Worm (Caenorhabditis elegans): Measurements from ENCODE around the gene C08B6.5.

The C08B6.5 gene

DNA sequence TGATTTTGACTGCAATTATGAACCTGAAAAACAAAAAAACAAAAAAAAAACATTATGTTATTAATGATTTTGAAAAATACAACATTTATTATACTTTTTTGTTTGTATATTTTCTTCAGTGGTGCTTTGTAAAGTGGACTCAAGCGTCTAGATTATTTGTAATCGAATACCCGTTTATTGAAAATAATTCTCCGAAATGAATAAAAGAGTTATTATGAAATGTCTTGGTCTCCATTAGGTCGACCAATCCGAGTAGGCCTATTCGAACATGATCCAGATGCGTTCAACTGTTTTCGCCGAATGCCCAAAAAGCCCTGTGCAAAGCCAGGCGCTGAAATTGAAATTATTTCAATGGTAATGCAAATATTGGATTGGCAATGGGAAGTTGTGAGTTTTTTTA is at the start of gene C08B6.5:
Gene C08B6.5 (plus strand): TSS at position 301 of the 400 bp plus-strand sequence.
- no peak for TF ChIP-seq sea-1 (GFP tag; conservative IDR thresholded peaks at IDR 0.05)
- TF ChIP-seq B0310.2 (tag; optimal IDR thresholded peaks at IDR 0.05), result no peak
- no peak for TF ChIP-seq ceh-36 (tag; optimal IDR thresholded peaks at IDR 0.05)

DNA sequence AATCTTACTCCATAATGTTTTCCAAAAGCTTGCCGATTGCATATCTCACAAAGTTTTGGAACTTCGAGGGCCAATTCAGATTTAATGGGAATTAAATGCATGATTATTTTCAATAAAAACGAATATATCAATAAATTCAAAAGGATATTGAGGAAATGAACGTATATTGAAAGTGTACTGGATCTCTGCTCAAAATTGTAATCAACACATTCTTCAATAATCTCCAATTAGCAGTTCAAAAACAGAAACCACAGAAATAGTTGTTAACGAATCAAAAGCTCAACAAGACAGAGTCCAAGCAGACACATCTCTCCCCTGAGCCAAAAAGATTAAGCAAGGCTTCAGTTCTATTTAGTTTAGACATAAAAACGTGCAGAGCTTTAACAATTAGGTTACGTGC is 47.0 kb upstream of the C08B6.5 start, which contains the start of gene nhr-192:
Gene nhr-192 (minus strand): TSS at position 101 of the 400 bp plus-strand sequence.
- TF ChIP-seq pes-1 (GFP tag; IDR thresholded peaks at IDR 0.05) (no peak), hmg-4 (GFP tag; optimal IDR thresholded peaks at IDR 0.05) (no peak), ama-1 (optimal IDR thresholded peaks at IDR 0.05) (no peak), tbx-11 (GFP tag; IDR thresholded peaks at IDR 0.05) (no peak), F13C5.2 (tag; optimal IDR thresholded peaks at IDR 0.05) (no peak), aly-1 (tag; optimal IDR thresholded peaks at IDR 0.05) (no peak), scrt-1 (GFP tag; IDR thresholded peaks at IDR 0.05) (no peak), ceh-36 (tag; optimal IDR thresholded peaks at IDR 0.05) (no peak), hnd-1 (tag; optimal IDR thresholded peaks at IDR 0.05) (no peak), hmbx-1 (tag; optimal IDR thresholded peaks at IDR 0.05) (no peak), ceh-13 (GFP tag; optimal IDR thresholded peaks at IDR 0.05) (no peak), flt-1 (GFP tag; IDR thresholded peaks at IDR 0.05) (no peak), sea-1 (GFP tag; conservative IDR thresholded peaks at IDR 0.05) (no peak), B0310.2 (tag; optimal IDR thresholded peaks at IDR 0.05) (no peak), tra-4 (tag; optimal IDR thresholded peaks at IDR 0.05) (no peak), tbx-37 (GFP tag; conservative IDR thresholded peaks at IDR 0.05) (no peak), ets-7 (tag; optimal IDR thresholded peaks at IDR 0.05) (no peak)

DNA sequence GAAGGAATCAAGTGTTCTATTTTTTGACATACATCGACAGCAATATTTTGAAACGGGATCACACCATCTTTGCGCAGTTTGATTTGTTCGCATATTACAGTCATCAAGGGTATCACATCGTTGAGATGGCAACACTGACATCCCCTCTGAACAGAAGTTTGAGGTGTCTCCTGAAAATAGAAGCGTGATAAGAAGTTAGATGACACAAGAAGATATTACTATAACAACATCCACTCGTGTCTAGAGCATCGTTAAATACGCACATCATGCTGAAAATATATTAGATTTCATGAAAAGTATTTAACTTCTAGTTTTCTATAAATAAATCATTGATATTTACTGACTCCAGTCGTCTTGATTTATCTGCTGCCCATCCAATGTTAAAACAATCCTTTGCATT is 44.8 kb upstream of the C08B6.5 start:
- no peak for TF ChIP-seq hnd-1 (tag; optimal IDR thresholded peaks at IDR 0.05)
- TF ChIP-seq ceh-36 (tag; optimal IDR thresholded peaks at IDR 0.05), result no peak
- TF ChIP-seq pes-1 (GFP tag; IDR thresholded peaks at IDR 0.05), result no peak
- TF ChIP-seq flt-1 (GFP tag; IDR thresholded peaks at IDR 0.05), result no peak
- TF ChIP-seq tra-4 (tag; optimal IDR thresholded peaks at IDR 0.05), result no peak
- TF ChIP-seq ets-7 (tag; optimal IDR thresholded peaks at IDR 0.05), result no peak

DNA sequence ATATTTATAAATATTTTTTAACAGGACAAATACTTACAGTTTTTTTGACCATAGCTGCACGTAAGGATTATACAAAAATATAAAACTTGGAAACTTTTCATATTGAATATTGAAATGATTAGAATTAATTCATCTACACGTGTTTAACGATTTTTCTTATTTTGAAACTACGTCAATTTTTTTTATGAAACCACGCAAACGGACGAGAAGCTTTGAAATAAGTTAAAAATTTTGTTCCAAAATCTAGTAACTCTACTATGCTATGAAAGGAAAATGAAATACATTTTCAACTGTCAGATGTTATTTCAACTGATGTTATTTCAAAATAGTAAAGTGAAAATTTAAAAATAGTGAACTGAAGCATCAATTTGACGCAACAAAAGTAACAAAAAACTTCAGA is 43.8 kb upstream of the C08B6.5 start, which contains the start of gene F57A8.6:
Gene F57A8.6 (minus strand): TSS at position 101 of the 400 bp plus-strand sequence.
- TF ChIP-seq tbx-11 (GFP tag; IDR thresholded peaks at IDR 0.05) (no peak), scrt-1 (GFP tag; IDR thresholded peaks at IDR 0.05) (no peak), hnd-1 (tag; optimal IDR thresholded peaks at IDR 0.05) (no peak), tra-4 (tag; optimal IDR thresholded peaks at IDR 0.05) (no peak), tbx-37 (GFP tag; conservative IDR thresholded peaks at IDR 0.05) (no peak), hmg-4 (GFP tag; optimal IDR thresholded peaks at IDR 0.05) (no peak), aly-1 (tag; optimal IDR thresholded peaks at IDR 0.05) (no peak)

DNA sequence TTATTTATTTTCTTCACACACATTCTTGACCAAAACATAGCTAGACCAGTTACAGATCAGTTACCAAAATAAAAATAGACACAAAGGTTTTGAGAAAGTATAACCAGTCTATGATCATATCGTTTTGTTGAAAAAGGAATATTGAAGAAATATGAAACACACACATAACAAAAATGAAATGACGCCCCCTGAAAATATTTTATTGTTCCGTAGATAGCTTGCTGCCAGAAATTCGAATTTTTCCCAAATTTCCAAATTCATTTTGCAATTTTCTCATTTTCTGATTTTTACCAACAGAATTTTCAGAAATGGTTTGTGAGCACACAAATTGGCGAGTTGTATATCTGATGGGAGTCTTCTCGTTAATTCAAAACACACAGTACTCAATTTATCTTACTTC is 42.1 kb upstream of the C08B6.5 start, which contains the start of gene F57A8.7:
Gene F57A8.7 (plus strand): TSS at position 301 of the 400 bp plus-strand sequence.
- TF ChIP-seq tbx-11 (GFP tag; IDR thresholded peaks at IDR 0.05) (no peak), flt-1 (GFP tag; IDR thresholded peaks at IDR 0.05) (no peak), hnd-1 (tag; optimal IDR thresholded peaks at IDR 0.05) (no peak), ama-1 (optimal IDR thresholded peaks at IDR 0.05) (no peak), aly-1 (tag; optimal IDR thresholded peaks at IDR 0.05) (no peak), scrt-1 (GFP tag; IDR thresholded peaks at IDR 0.05) (no peak), hmbx-1 (tag; optimal IDR thresholded peaks at IDR 0.05) (no peak), F13C5.2 (tag; optimal IDR thresholded peaks at IDR 0.05) (no peak), hmg-4 (GFP tag; optimal IDR thresholded peaks at IDR 0.05) (no peak), pes-1 (GFP tag; IDR thresholded peaks at IDR 0.05) (no peak), tbx-37 (GFP tag; conservative IDR thresholded peaks at IDR 0.05) (no peak), ets-7 (tag; optimal IDR thresholded peaks at IDR 0.05) (no peak), B0310.2 (tag; optimal IDR thresholded peaks at IDR 0.05) (no peak), ceh-13 (GFP tag; optimal IDR thresholded peaks at IDR 0.05) (no peak), tra-4 (tag; optimal IDR thresholded peaks at IDR 0.05) (no peak), sea-1 (GFP tag; conservative IDR thresholded peaks at IDR 0.05) (no peak)

DNA sequence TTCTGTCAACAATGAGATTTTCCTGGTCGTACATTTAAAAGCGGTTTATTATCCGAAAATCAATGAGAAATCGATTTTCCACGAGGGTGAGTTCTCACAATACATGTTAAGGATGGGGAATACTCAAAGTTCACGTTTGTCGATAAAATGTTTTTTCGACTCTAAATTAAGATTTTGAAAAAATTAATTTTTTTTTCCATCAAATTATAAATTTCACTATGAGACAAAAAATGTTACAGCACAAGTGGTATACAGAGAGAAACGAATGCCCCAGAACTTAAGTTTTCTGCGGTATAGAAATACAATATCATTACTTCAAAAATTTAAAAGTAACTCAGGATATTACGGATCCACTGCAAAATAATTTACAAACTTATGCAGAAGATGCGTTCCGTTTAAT is 39.3 kb upstream of the C08B6.5 start, which contains the start of gene R04B5.1:
Gene R04B5.1 (minus strand): TSS at position 101 of the 400 bp plus-strand sequence.
- TF ChIP-seq tra-4 (tag; optimal IDR thresholded peaks at IDR 0.05) (no peak), pes-1 (GFP tag; IDR thresholded peaks at IDR 0.05) (no peak), ceh-13 (GFP tag; optimal IDR thresholded peaks at IDR 0.05) (no peak), B0310.2 (tag; optimal IDR thresholded peaks at IDR 0.05) (no peak), ceh-36 (tag; optimal IDR thresholded peaks at IDR 0.05) (no peak)

DNA sequence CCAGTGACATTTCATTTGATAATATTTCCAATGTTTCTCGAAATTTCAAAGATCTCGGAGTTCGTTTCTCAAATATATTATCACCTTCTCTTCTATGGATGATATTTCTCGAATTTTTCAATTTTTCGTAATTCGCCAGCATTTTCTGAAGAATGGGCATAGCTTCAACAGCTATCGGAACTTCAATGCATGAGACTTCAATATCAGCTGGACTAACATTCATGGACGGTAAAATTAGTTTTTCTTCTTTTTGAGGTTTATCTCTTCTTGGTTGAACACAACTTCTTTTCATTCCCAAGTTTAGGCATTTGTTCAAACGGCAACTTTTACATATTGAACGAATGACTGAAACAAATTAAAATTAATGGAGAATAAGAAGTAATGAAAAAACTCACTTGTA is 36.7 kb upstream of the C08B6.5 start:
- TF ChIP-seq hmg-4 (GFP tag; optimal IDR thresholded peaks at IDR 0.05) (no peak), tra-4 (tag; optimal IDR thresholded peaks at IDR 0.05) (no peak), B0310.2 (tag; optimal IDR thresholded peaks at IDR 0.05) (no peak), ets-7 (tag; optimal IDR thresholded peaks at IDR 0.05) (no peak), F13C5.2 (tag; optimal IDR thresholded peaks at IDR 0.05) (no peak), hmbx-1 (tag; optimal IDR thresholded peaks at IDR 0.05) (no peak), tbx-37 (GFP tag; conservative IDR thresholded peaks at IDR 0.05) (no peak), ama-1 (optimal IDR thresholded peaks at IDR 0.05) (no peak), pes-1 (GFP tag; IDR thresholded peaks at IDR 0.05) (no peak)

DNA sequence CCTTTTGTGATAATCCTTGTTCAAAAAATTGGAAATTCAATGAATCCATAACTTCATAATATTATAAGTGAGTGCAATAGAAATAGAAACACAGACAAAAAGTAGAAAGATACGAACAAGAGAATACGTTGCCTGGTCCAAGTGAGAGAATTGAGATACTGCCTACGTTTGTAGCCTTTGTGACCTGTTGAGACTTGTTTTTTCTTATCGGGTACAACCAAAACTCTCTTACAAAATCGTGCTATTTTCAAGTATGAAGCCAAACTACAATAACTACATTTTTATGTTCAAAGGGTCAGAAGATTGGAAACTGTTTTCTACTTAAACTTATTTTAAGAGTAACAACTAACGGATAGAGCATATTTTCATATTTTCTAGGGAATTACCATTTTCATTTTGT is 35.9 kb upstream of the C08B6.5 start, which contains the start of gene nhr-205:
Gene nhr-205 (minus strand): TSS at position 141 of the 400 bp plus-strand sequence.
- TF ChIP-seq ama-1 (optimal IDR thresholded peaks at IDR 0.05) (no peak), flt-1 (GFP tag; IDR thresholded peaks at IDR 0.05) (no peak), pes-1 (GFP tag; IDR thresholded peaks at IDR 0.05) (no peak), hmg-4 (GFP tag; optimal IDR thresholded peaks at IDR 0.05) (no peak), tra-4 (tag; optimal IDR thresholded peaks at IDR 0.05) (no peak), ceh-36 (tag; optimal IDR thresholded peaks at IDR 0.05) (no peak), scrt-1 (GFP tag; IDR thresholded peaks at IDR 0.05) (no peak), ceh-13 (GFP tag; optimal IDR thresholded peaks at IDR 0.05) (no peak)
